Worm (Caenorhabditis elegans) whole organism, late embryonic: Measurements from ENCODE around the gene klp-6.

Experiments used
- C08G9.2 ChIP-seq: sonication (generic microtip); optimal IDR thresholded peaks from 2 replicates; lab custom pipeline; 2016; ENCODE audit warnings: mild to moderate bottlenecking, missing genetic modification characterization, moderate library complexity, missing compliant biosample characterization
- F13H6.1 ChIP-seq: sonication (generic microtip); optimal IDR thresholded peaks from 2 replicates; lab custom pipeline; 2016; ENCODE audit warnings: missing genetic modification characterization, missing compliant biosample characterization
- K02D7.2 ChIP-seq: sonication (generic microtip); optimal IDR thresholded peaks from 2 replicates; lab custom pipeline; 2017; ENCODE audit warnings: mild to moderate bottlenecking, missing genetic modification characterization, missing compliant biosample characterization
- K09A11.1 ChIP-seq: sonication (generic microtip); optimal IDR thresholded peaks from 2 replicates; lab custom pipeline; 2017; ENCODE audit warnings: antibody characterized with exemption, mild to moderate bottlenecking, missing genetic modification characterization, missing compliant biosample characterization; ENCODE audit not compliant: insufficient read depth
- T23F11.4 ChIP-seq: fragments of 200-800 bp; sonication (Bioruptor generic); optimal IDR thresholded peaks from 2 replicates; lab custom pipeline; 2018; ENCODE audit warnings: mild to moderate bottlenecking, missing genetic modification characterization, missing compliant biosample characterization
- Y22D7AL.16 ChIP-seq: sonication (generic microtip); optimal IDR thresholded peaks from 2 replicates; lab custom pipeline; 2016; ENCODE audit warnings: missing genetic modification characterization, missing compliant biosample characterization
- ceh-18 ChIP-seq: sonication (generic microtip); optimal IDR thresholded peaks from 2 replicates; lab custom pipeline; 2016; ENCODE audit warnings: missing genetic modification characterization, missing compliant biosample characterization
- ceh-2 ChIP-seq: sonication (generic microtip); optimal IDR thresholded peaks from 2 replicates; lab custom pipeline; 2016; ENCODE audit warnings: missing genotype, missing genetic modification characterization, missing compliant biosample characterization
- ceh-22 ChIP-seq: sonication (generic microtip); optimal IDR thresholded peaks from 2 replicates; lab custom pipeline; 2017; ENCODE audit warnings: missing biosample characterization, missing genetic modification characterization
- ceh-31 ChIP-seq: sonication (generic microtip); optimal IDR thresholded peaks from 2 replicates; lab custom pipeline; 2016; ENCODE audit warnings: missing genetic modification characterization, missing compliant biosample characterization
- ceh-34 ChIP-seq: sonication (generic microtip); optimal IDR thresholded peaks from 2 replicates; lab custom pipeline; 2016; ENCODE audit warnings: mild to moderate bottlenecking, missing genetic modification characterization, missing compliant biosample characterization
- ceh-45 ChIP-seq: fragments of 200-800 bp; sonication (Bioruptor generic); IDR thresholded peaks from 2 replicates; pipeline ENCODE4 v1.3.6; 2022; ENCODE audit warnings: missing genetic modification reagents, missing genetic modification characterization, missing compliant biosample characterization
- che-1 ChIP-seq: sonication (generic microtip); optimal IDR thresholded peaks from 2 replicates; lab custom pipeline; 2016; ENCODE audit warnings: mild to moderate bottlenecking, missing genetic modification characterization, missing compliant biosample characterization
- elt-4 ChIP-seq: sonication (generic microtip); optimal IDR thresholded peaks from 2 replicates; lab custom pipeline; 2016; ENCODE audit warnings: missing genetic modification characterization, missing compliant biosample characterization
- ets-4 ChIP-seq: sonication (generic microtip); optimal IDR thresholded peaks from 2 replicates; lab custom pipeline; 2016; ENCODE audit warnings: missing genetic modification characterization, missing compliant biosample characterization
- eyg-1 ChIP-seq: sonication (generic microtip); optimal IDR thresholded peaks from 2 replicates; lab custom pipeline; 2016; ENCODE audit warnings: missing genotype, missing genetic modification characterization, missing compliant biosample characterization
- fkh-6 ChIP-seq: sonication (generic microtip); optimal IDR thresholded peaks from 2 replicates; lab custom pipeline; 2016; ENCODE audit warnings: missing genetic modification characterization, missing compliant biosample characterization
- gmeb-2 ChIP-seq: sonication (generic microtip); optimal IDR thresholded peaks from 2 replicates; lab custom pipeline; 2016; ENCODE audit warnings: missing genetic modification characterization, inconsistent platforms, missing compliant biosample characterization
- hlh-13 ChIP-seq: fragments of 200-800 bp; sonication (Bioruptor generic); optimal IDR thresholded peaks from 2 replicates; lab custom pipeline; 2018; ENCODE audit warnings: mild to moderate bottlenecking, missing genetic modification characterization, missing compliant biosample characterization
- hlh-15 ChIP-seq: sonication (generic microtip); optimal IDR thresholded peaks from 2 replicates; lab custom pipeline; 2016; ENCODE audit warnings: missing genetic modification characterization, missing compliant biosample characterization
- hlh-6 ChIP-seq: sonication (generic microtip); optimal IDR thresholded peaks from 2 replicates; lab custom pipeline; 2016; ENCODE audit warnings: missing genotype, missing genetic modification characterization, missing compliant biosample characterization
- lin-11 ChIP-seq: fragments of 200-800 bp; sonication (Bioruptor generic); optimal IDR thresholded peaks from 2 replicates; lab custom pipeline; 2018; ENCODE audit warnings: mild to moderate bottlenecking, missing genetic modification characterization, missing compliant biosample characterization
- madf-2 ChIP-seq: sonication (generic microtip); optimal IDR thresholded peaks from 2 replicates; lab custom pipeline; 2017; ENCODE audit warnings: missing genetic modification characterization, missing compliant biosample characterization
- nfya-1 ChIP-seq: sonication (generic microtip); optimal IDR thresholded peaks from 2 replicates; lab custom pipeline; 2017; ENCODE audit warnings: missing genetic modification characterization, mild to moderate bottlenecking, missing compliant biosample characterization, antibody characterized with exemption, moderate library complexity
- nhr-11 ChIP-seq: fragments of 150-350 bp; optimal IDR thresholded peaks from 2 replicates; lab custom pipeline; 2014; ENCODE audit warnings: missing biosample characterization, missing genetic modification characterization
- nhr-232 ChIP-seq: sonication (generic microtip); optimal IDR thresholded peaks from 2 replicates; lab custom pipeline; 2016; ENCODE audit warnings: missing genetic modification characterization, missing compliant biosample characterization
- npax-4 ChIP-seq: sonication (generic microtip); optimal IDR thresholded peaks from 2 replicates; lab custom pipeline; 2016; ENCODE audit warnings: missing genetic modification characterization, missing compliant biosample characterization
- pag-3 ChIP-seq: sonication (generic microtip); optimal IDR thresholded peaks from 2 replicates; lab custom pipeline; 2016; ENCODE audit warnings: missing compliant biosample characterization, missing genetic modification characterization, borderline replicate concordance
- pha-4 ChIP-seq: fragments of 150-350 bp; optimal IDR thresholded peaks from 2 replicates; lab custom pipeline; 2018; ENCODE audit warnings: missing biosample characterization, missing genetic modification reagents, missing genetic modification characterization
- ref-2 ChIP-seq: sonication (generic microtip); optimal IDR thresholded peaks from 2 replicates; lab custom pipeline; 2016; ENCODE audit warnings: missing genetic modification characterization, missing compliant biosample characterization
- rnt-1 ChIP-seq: sonication (generic microtip); optimal IDR thresholded peaks from 2 replicates; lab custom pipeline; 2016; ENCODE audit warnings: missing genetic modification characterization, missing compliant biosample characterization
- sdc-2 ChIP-seq: sonication (generic microtip); optimal IDR thresholded peaks from 2 replicates; lab custom pipeline; 2016; ENCODE audit warnings: missing genotype, missing genetic modification characterization, missing compliant biosample characterization
- sox-4 ChIP-seq: sonication (generic microtip); optimal IDR thresholded peaks from 2 replicates; lab custom pipeline; 2017; ENCODE audit warnings: mild to moderate bottlenecking, missing genetic modification characterization, inconsistent platforms, missing compliant biosample characterization
- tbx-2 ChIP-seq: sonication (generic microtip); optimal IDR thresholded peaks from 2 replicates; lab custom pipeline; 2016; ENCODE audit warnings: missing genetic modification characterization, missing compliant biosample characterization
- tbx-7 ChIP-seq: sonication (generic microtip); optimal IDR thresholded peaks from 2 replicates; lab custom pipeline; 2016; ENCODE audit warnings: missing genotype, missing genetic modification characterization, missing compliant biosample characterization
- unc-42 ChIP-seq: sonication (generic microtip); optimal IDR thresholded peaks from 2 replicates; lab custom pipeline; 2016; ENCODE audit warnings: missing genotype, missing genetic modification characterization, missing compliant biosample characterization
- unc-55 ChIP-seq: sonication (generic microtip); optimal IDR thresholded peaks from 2 replicates; lab custom pipeline; 2017; ENCODE audit warnings: missing biosample characterization, missing genetic modification reagents, missing genetic modification characterization
- zip-5 ChIP-seq: sonication (generic microtip); optimal IDR thresholded peaks from 2 replicates; lab custom pipeline; 2016; ENCODE audit warnings: missing genetic modification characterization, missing compliant biosample characterization
- ztf-16 ChIP-seq: sonication (generic microtip); optimal IDR thresholded peaks from 2 replicates; lab custom pipeline; 2017; ENCODE audit warnings: missing genetic modification characterization, missing compliant biosample characterization

klp-6 gene

ce11 chrIII:4986790-4987259 is 43.9 kb upstream of the klp-6 start, which contains the start of the genes C27F2.10 and wdr-60 (continued):
- TF ChIP-seq unc-55 (GFP tag; lab: Kevin White, UChicago) (no peak), Y22D7AL.16 (tag; lab: Kevin White, UChicago) (no peak), tbx-7 (peak; percentile 63), eyg-1 (no peak), T23F11.4 (GFP tag; lab: Kevin White, UChicago) (no peak), ceh-22 (no peak), ceh-31 (tag; lab: Kevin White, UChicago) (peak; percentile 68), elt-4 (tag; lab: Kevin White, UChicago) (no peak), lin-11 (no peak), hlh-13 (GFP tag; lab: Kevin White, UChicago) (no peak), sox-4 (no peak), K09A11.1 (tag; lab: Kevin White, UChicago) (no peak), tbx-2 (peak; percentile 59), ztf-16 (tag; lab: Kevin White, UChicago) (no peak), ceh-34 (tag; lab: Kevin White, UChicago) (no peak), K02D7.2 (no peak), npax-4 (tag; lab: Kevin White, UChicago) (no peak), F13H6.1 (tag; lab: Kevin White, UChicago) (no peak), ceh-18 (tag; lab: Kevin White, UChicago) (no peak), ceh-45 (GFP tag; lab: Robert Waterston, UW) (no peak), rnt-1 (tag; lab: Kevin White, UChicago) (no peak), fkh-6 (tag; lab: Kevin White, UChicago) (no peak)

ce11 chrIII:4987666-4988065 is 43.1 kb upstream of the klp-6 start:
- TF ChIP-seq eyg-1 (no peak), ceh-22 (no peak), sdc-2 (tag; lab: Kevin White, UChicago) (no peak), madf-2 (no peak), C08G9.2 (tag; lab: Kevin White, UChicago) (no peak), che-1 (tag; lab: Kevin White, UChicago) (no peak), ref-2 (tag; lab: Kevin White, UChicago) (no peak), ceh-18 (tag; lab: Kevin White, UChicago) (no peak), hlh-15 (tag; lab: Kevin White, UChicago) (no peak)

ce11 chrIII:4998111-4998859 is 32.4 kb upstream of the klp-6 start, which contains the start of gene tmem-131:
Gene tmem-131 (minus strand): TSS chrIII:4998161.
- no peak for TF ChIP-seq pha-4
- TF ChIP-seq C08G9.2 (tag; lab: Kevin White, UChicago) = no peak
- TF ChIP-seq nhr-232 = no peak
- peak; percentile 14 for TF ChIP-seq nfya-1 (tag; lab: Kevin White, UChicago)
- TF ChIP-seq, all 69 proteins: peak for 1

ce11 chrIII:4998956-4999425 is 31.7 kb upstream of the klp-6 start, which contains the start of gene smcr-8:
Gene smcr-8 (plus strand): TSS chrIII:4999375.
- TF ChIP-seq npax-4 (tag; lab: Kevin White, UChicago) = no peak
- TF ChIP-seq lin-11 = no peak
- no peak for TF ChIP-seq rnt-1 (tag; lab: Kevin White, UChicago)
- TF ChIP-seq unc-42 (tag; lab: Kevin White, UChicago) = no peak
- peak; percentile 24 for TF ChIP-seq ceh-2 (tag; lab: Kevin White, UChicago)
- TF ChIP-seq pag-3 (tag; lab: Kevin White, UChicago) = no peak
- TF ChIP-seq nhr-11 (tag; lab: Kevin White, UChicago) = no peak
- TF ChIP-seq hlh-6 (tag; lab: Kevin White, UChicago) = no peak
- peak; percentile 73 for TF ChIP-seq ets-4 (tag; lab: Kevin White, UChicago)
- TF ChIP-seq zip-5 = no peak
- no peak for TF ChIP-seq gmeb-2 (tag; lab: Kevin White, UChicago)
